Worm (Caenorhabditis elegans) whole organism, mixed stage, embryonic: ENCODE data around the gene fbxb-72.

Source experiments
- M03D4.4 ChIP-seq: sonication (generic microtip); optimal IDR thresholded peaks from 2 replicates; lab custom pipeline; 2017; ENCODE audit warnings: mild to moderate bottlenecking, missing genetic modification characterization, missing compliant biosample characterization
- bed-3 ChIP-seq: fragments of 200-800 bp; sonication (Bioruptor generic); optimal IDR thresholded peaks from 3 replicates; lab custom pipeline; 2018; ENCODE audit warnings: mild to moderate bottlenecking, missing genetic modification characterization, moderate library complexity, missing compliant biosample characterization
- blmp-1 ChIP-seq: fragments of 150-350 bp; optimal IDR thresholded peaks from 2 replicates; lab custom pipeline; 2014; ENCODE audit warnings: missing biosample characterization, missing genetic modification characterization
- ceh-39 ChIP-seq: fragments of 150-350 bp; optimal IDR thresholded peaks from 2 replicates; lab custom pipeline; 2014; ENCODE audit warnings: missing biosample characterization, missing genetic modification characterization
- ceh-43 ChIP-seq: fragments of 200-800 bp; sonication (Bioruptor generic); optimal IDR thresholded peaks from 2 replicates; lab custom pipeline; 2018; ENCODE audit warnings: mild to moderate bottlenecking, missing genetic modification characterization, moderate library complexity, missing compliant biosample characterization
- ceh-83 ChIP-seq: fragments of 200-800 bp; sonication (Bioruptor generic); optimal IDR thresholded peaks from 2 replicates; lab custom pipeline; 2018; ENCODE audit warnings: mild to moderate bottlenecking, missing genetic modification characterization, missing compliant biosample characterization
- drap-1 ChIP-seq: fragments of 200-800 bp; sonication (Bioruptor generic); optimal IDR thresholded peaks from 3 replicates; lab custom pipeline; 2018; ENCODE audit warnings: mild to moderate bottlenecking, missing genetic modification characterization, missing compliant biosample characterization
- flh-1 ChIP-seq: fragments of 200-800 bp; sonication (Bioruptor generic); optimal IDR thresholded peaks from 2 replicates; lab custom pipeline; 2018; ENCODE audit warnings: mild to moderate bottlenecking, missing genetic modification characterization, moderate library complexity, missing compliant biosample characterization
- ham-2 ChIP-seq: fragments of 200-800 bp; sonication (Bioruptor generic); optimal IDR thresholded peaks from 2 replicates; lab custom pipeline; 2018; ENCODE audit warnings: mild to moderate bottlenecking, missing genetic modification characterization, missing compliant biosample characterization
- hlh-1 ChIP-seq: fragments of 150-350 bp; optimal IDR thresholded peaks from 2 replicates; lab custom pipeline; 2014; ENCODE audit warnings: missing biosample characterization, missing genetic modification reagents, missing genetic modification characterization
- lin-13 ChIP-seq: fragments of 150-350 bp; optimal IDR thresholded peaks from 2 replicates; lab custom pipeline; 2014; ENCODE audit warnings: missing biosample characterization, missing genetic modification characterization
- lin-32 ChIP-seq: fragments of 200-800 bp; sonication (Bioruptor generic); optimal IDR thresholded peaks from 2 replicates; lab custom pipeline; 2018; ENCODE audit warnings: mild to moderate bottlenecking, missing genetic modification characterization, missing compliant biosample characterization
- mab-5 ChIP-seq: fragments of 150-350 bp; optimal IDR thresholded peaks from 2 replicates; lab custom pipeline; 2014; ENCODE audit warnings: missing biosample characterization, missing genetic modification characterization
- mep-1 ChIP-seq: fragments of 150-350 bp; optimal IDR thresholded peaks from 2 replicates; lab custom pipeline; 2017; ENCODE audit warnings: missing biosample characterization, missing genetic modification reagents, missing genetic modification characterization, inconsistent platforms
- mls-2 ChIP-seq: sonication (generic microtip); optimal IDR thresholded peaks from 2 replicates; lab custom pipeline; 2016; ENCODE audit warnings: mild to moderate bottlenecking, missing genetic modification characterization, moderate library complexity, missing compliant biosample characterization
- nhr-12 ChIP-seq: fragments of 150-350 bp; optimal IDR thresholded peaks from 2 replicates; lab custom pipeline; 2014; ENCODE audit warnings: missing biosample characterization, missing genetic modification characterization
- nhr-2 ChIP-seq: fragments of 150-350 bp; optimal IDR thresholded peaks from 2 replicates; lab custom pipeline; 2014; ENCODE audit warnings: missing biosample characterization, missing genetic modification characterization
- nhr-237 ChIP-seq: fragments of 150-350 bp; optimal IDR thresholded peaks from 2 replicates; lab custom pipeline; 2014; ENCODE audit warnings: missing biosample characterization, missing genetic modification characterization
- nhr-28 ChIP-seq: fragments of 150-350 bp; optimal IDR thresholded peaks from 2 replicates; lab custom pipeline; 2014; ENCODE audit warnings: missing biosample characterization, missing genetic modification characterization
- pha-4 ChIP-seq: fragments of 150-350 bp; optimal IDR thresholded peaks from 2 replicates; lab custom pipeline; 2018; ENCODE audit warnings: missing biosample characterization, missing genetic modification reagents, missing genetic modification characterization
- snpc-4 ChIP-seq: fragments of 150-350 bp; optimal IDR thresholded peaks from 2 replicates; lab custom pipeline; 2014; ENCODE audit warnings: missing biosample characterization, missing genetic modification characterization
- sptf-1 ChIP-seq: sonication (generic microtip); optimal IDR thresholded peaks from 2 replicates; lab custom pipeline; 2017; ENCODE audit warnings: mild to moderate bottlenecking, missing genetic modification characterization, moderate library complexity, missing compliant biosample characterization
- tbx-8 ChIP-seq: fragments of 200-800 bp; sonication (Bioruptor generic); optimal IDR thresholded peaks from 2 replicates; lab custom pipeline; 2018; ENCODE audit warnings: mild to moderate bottlenecking, missing genetic modification characterization, moderate library complexity, missing compliant biosample characterization
- unc-120 ChIP-seq: sonication (generic microtip); optimal IDR thresholded peaks from 2 replicates; lab custom pipeline; 2017; ENCODE audit warnings: missing genetic modification characterization, missing compliant biosample characterization; ENCODE audit not compliant: poor library complexity, severe bottlenecking
- unc-39 ChIP-seq: fragments of 150-350 bp; optimal IDR thresholded peaks from 2 replicates; lab custom pipeline; 2014; ENCODE audit warnings: missing biosample characterization, missing genetic modification characterization
- unc-62 ChIP-seq: fragments of 150-350 bp; optimal IDR thresholded peaks from 2 replicates; lab custom pipeline; 2014; ENCODE audit warnings: missing biosample characterization, missing genetic modification reagents, missing genetic modification characterization
- zip-8 ChIP-seq: fragments of 150-350 bp; optimal IDR thresholded peaks from 2 replicates; lab custom pipeline; 2014; ENCODE audit warnings: missing biosample characterization, missing genetic modification characterization
- ztf-11 ChIP-seq: fragments of 150-350 bp; optimal IDR thresholded peaks from 2 replicates; lab custom pipeline; 2014; ENCODE audit warnings: missing biosample characterization, missing genetic modification characterization

The fbxb-72 gene

ce11 chrV:731330-731729 is 7.6 kb upstream of the fbxb-72 start:
- peak; percentile 98 for TF ChIP-seq hlh-1 (tag; lab: Kevin White, UChicago)
- TF ChIP-seq ztf-11 (tag; lab: Kevin White, UChicago), result no peak
- TF ChIP-seq nhr-2 (tag; lab: Kevin White, UChicago), result peak; percentile 89
- no peak for TF ChIP-seq nhr-28
- TF ChIP-seq unc-62 (GFP tag; lab: Kevin White, UChicago), result peak; percentile 87
- TF ChIP-seq drap-1 (GFP tag; lab: Kevin White, UChicago), result peak; percentile 11
- TF ChIP-seq M03D4.4, result peak; percentile 41
- peak; percentile 91 for TF ChIP-seq unc-120 (tag; lab: Kevin White, UChicago)

DNA sequence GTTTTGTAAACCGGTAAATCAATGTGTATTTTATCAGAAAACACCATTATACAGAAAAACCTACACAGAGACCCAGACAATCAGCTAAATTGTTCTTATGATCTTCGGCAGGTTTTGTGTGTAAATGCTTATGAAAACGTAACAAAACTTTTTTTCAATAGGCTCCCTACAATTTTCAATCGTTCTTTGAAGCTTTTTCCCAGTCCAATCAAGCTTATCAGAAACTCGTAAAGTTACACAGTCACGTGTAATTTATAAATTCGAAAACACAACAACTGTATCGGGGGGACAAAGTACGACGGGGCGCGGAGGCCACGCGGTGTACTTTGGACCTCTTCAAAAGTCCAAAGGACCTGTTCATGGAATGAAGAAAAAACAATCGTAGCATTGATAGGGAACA is 6.5 kb upstream of the fbxb-72 start:
- TF ChIP-seq zip-8 (tag; lab: Kevin White, UChicago) (no peak), sptf-1 (tag; lab: Kevin White, UChicago) (no peak), flh-1 (no peak), ztf-11 (tag; lab: Kevin White, UChicago) (no peak), ceh-43 (no peak), lin-32 (GFP tag; lab: Kevin White, UChicago) (no peak), ceh-39 (tag; lab: Kevin White, UChicago) (no peak), nhr-12 (tag; lab: Kevin White, UChicago) (no peak), tbx-8 (GFP tag; lab: Kevin White, UChicago) (no peak), unc-39 (tag; lab: Kevin White, UChicago) (no peak), mls-2 (tag; lab: Kevin White, UChicago) (no peak)

ce11 chrV:728822-729493 is 5.2 kb upstream of the fbxb-72 start:
- TF ChIP-seq hlh-1 (tag; lab: Kevin White, UChicago), result peak; percentile 2
- no peak for TF ChIP-seq ceh-39 (tag; lab: Kevin White, UChicago)
- TF ChIP-seq, all 35 proteins: peak for 1

ce11 chrV:727484-728351 is 4.0 kb upstream of the fbxb-72 start, which contains the start of the genes icl-1 and srh-2:
icl-1 (minus strand) TSS chrV:728004.
srh-2 (plus strand) TSS chrV:728301.
- TF ChIP-seq nhr-237 (tag; lab: Kevin White, UChicago) (no peak), lin-32 (GFP tag; lab: Kevin White, UChicago) (no peak), hlh-1 (tag; lab: Kevin White, UChicago) (peak; percentile 69), unc-62 (GFP tag; lab: Kevin White, UChicago) (peak; percentile 66), nhr-2 (tag; lab: Kevin White, UChicago) (no peak), unc-120 (tag; lab: Kevin White, UChicago) (peak; percentile 72), mab-5 (peak; percentile 54), ztf-11 (tag; lab: Kevin White, UChicago) (no peak)

DNA sequence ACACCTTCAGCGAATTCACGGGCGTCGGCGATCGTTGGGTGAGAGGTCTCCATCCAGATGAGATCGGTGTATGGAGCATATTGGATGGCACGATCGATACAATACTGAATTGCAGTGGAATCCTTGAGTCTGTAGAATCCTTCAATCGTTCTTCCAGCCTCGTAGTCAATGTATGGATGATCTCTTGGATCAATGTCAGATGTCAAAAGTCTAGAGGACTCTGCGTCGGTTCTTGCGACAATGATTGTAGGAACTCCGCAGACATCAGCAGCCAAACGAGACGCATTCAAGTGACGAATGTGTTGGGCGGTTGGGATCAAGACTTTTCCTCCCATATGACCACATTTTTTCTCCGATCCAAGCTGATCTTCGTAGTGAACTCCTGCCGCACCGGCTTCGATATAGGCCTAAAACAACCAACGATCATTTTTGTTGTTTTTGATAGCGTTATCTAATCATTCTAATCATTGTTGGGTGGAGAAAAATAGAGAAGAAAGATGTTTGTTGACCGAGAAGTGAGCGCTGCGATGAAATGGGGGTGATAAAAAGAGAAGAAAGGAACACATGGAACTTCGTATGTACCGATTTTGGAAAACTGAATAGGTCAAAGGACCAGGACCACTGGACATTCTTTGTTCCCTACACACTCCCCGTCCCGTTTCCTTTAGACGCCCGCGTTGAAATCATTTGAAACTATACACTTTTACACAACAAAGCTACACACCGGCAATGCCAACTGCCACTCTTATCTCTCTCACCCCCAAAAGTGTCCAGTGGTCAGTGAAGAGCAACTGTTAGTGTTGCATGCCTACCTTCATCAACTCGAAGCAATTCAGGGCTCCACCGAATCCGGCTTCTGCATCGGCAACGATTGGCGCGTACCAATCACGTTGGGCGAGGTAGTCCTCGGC is 3.1 kb upstream of the fbxb-72 start:
- TF ChIP-seq unc-62 (GFP tag; lab: Kevin White, UChicago) (no peak), blmp-1 (tag; lab: Kevin White, UChicago) (no peak), unc-120 (tag; lab: Kevin White, UChicago) (peak; percentile 30), hlh-1 (tag; lab: Kevin White, UChicago) (peak; percentile 77)

ce11 chrV:725807-726572 is 2.2 kb upstream of the fbxb-72 start:
- no peak for TF ChIP-seq lin-13 (tag; lab: Kevin White, UChicago)
- no peak for TF ChIP-seq bed-3 (GFP tag; lab: Kevin White, UChicago)
- no peak for TF ChIP-seq sptf-1 (tag; lab: Kevin White, UChicago)
- no peak for TF ChIP-seq unc-62 (GFP tag; lab: Kevin White, UChicago)
- no peak for TF ChIP-seq unc-39 (tag; lab: Kevin White, UChicago)
- no peak for TF ChIP-seq mep-1 (tag; lab: Kevin White, UChicago)
- TF ChIP-seq mls-2 (tag; lab: Kevin White, UChicago), result no peak
- no peak for TF ChIP-seq ceh-43
- no peak for TF ChIP-seq M03D4.4
- TF ChIP-seq pha-4 (tag; lab: Kevin White, UChicago), result no peak
- TF ChIP-seq nhr-237 (tag; lab: Kevin White, UChicago), result no peak
- TF ChIP-seq ceh-83 (GFP tag; lab: Kevin White, UChicago), result no peak
- TF ChIP-seq snpc-4 (tag; lab: Kevin White, UChicago), result no peak
- TF ChIP-seq ham-2 (GFP tag; lab: Kevin White, UChicago), result no peak
- TF ChIP-seq flh-1, result no peak
- TF ChIP-seq nhr-2 (tag; lab: Kevin White, UChicago), result no peak
- no peak for TF ChIP-seq zip-8 (tag; lab: Kevin White, UChicago)
- no peak for TF ChIP-seq nhr-28
- no peak for TF ChIP-seq nhr-12 (tag; lab: Kevin White, UChicago)
